Worm (Caenorhabditis elegans) whole organism, early embryonic: Measurements from ENCODE around the gene grl-4.

Experiments
- ama-1 ChIP-seq: fragments of 150-350 bp; optimal IDR thresholded peaks from 2 replicates; lab custom pipeline; 2014
- ceh-13 ChIP-seq: fragments of 200-800 bp; sonication (Bioruptor generic); optimal IDR thresholded peaks from 2 replicates; lab custom pipeline; 2018; ENCODE audit warnings: mild to moderate bottlenecking, missing genetic modification characterization, missing compliant biosample characterization
- ets-7 ChIP-seq: sonication (generic microtip); optimal IDR thresholded peaks from 2 replicates; lab custom pipeline; 2016; ENCODE audit warnings: missing genotype, missing genetic modification characterization, missing compliant biosample characterization
- flt-1 ChIP-seq: fragments of 200-800 bp; sonication (Bioruptor generic); IDR thresholded peaks from 2 replicates; pipeline ENCODE4 v1.3.6; 2022; ENCODE audit warnings: missing genetic modification characterization, missing compliant biosample characterization
- hmg-4 ChIP-seq: fragments of 200-800 bp; sonication (Bioruptor generic); optimal IDR thresholded peaks from 2 replicates; lab custom pipeline; 2018; ENCODE audit warnings: mild to moderate bottlenecking, missing genetic modification characterization, missing compliant biosample characterization
- hnd-1 ChIP-seq: sonication (generic microtip); optimal IDR thresholded peaks from 2 replicates; lab custom pipeline; 2016; ENCODE audit warnings: missing genetic modification characterization, missing compliant biosample characterization
- pes-1 ChIP-seq: fragments of 200-800 bp; sonication (Bioruptor generic); IDR thresholded peaks from 2 replicates; pipeline ENCODE4 v1.3.6; 2022; ENCODE audit warnings: missing genetic modification reagents, missing genetic modification characterization, missing compliant biosample characterization
- sea-1 ChIP-seq: fragments of 200-800 bp; sonication (Bioruptor generic); conservative IDR thresholded peaks from 2 replicates; pipeline ENCODE4 v1.3.6; 2022; ENCODE audit warnings: missing genetic modification characterization, missing compliant biosample characterization

ce11 chrIV:7320688-7321087 lies 10.1 kb upstream of the grl-4 start:
- no peak for TF ChIP-seq ama-1 (lab: Kevin White, UChicago)
- no peak for TF ChIP-seq sea-1 (GFP tag; lab: Robert Waterston, UW)
- no peak for TF ChIP-seq flt-1 (GFP tag; lab: Robert Waterston, UW)
- no peak for TF ChIP-seq hmg-4
- TF ChIP-seq ets-7, result no peak
- TF ChIP-seq ceh-13, result no peak
- no peak for TF ChIP-seq pes-1
- no peak for TF ChIP-seq hnd-1 (tag; lab: Kevin White, UChicago)
